Worm (Caenorhabditis elegans): Measurements from ENCODE around the gene nhr-146.

ce11 chrIV:1637333-1637732 lies 10.7 kb downstream of the nhr-146 start:
- TF ChIP-seq elt-2 (tag; optimal IDR thresholded peaks at IDR 0.05): no peak
- no peak for TF ChIP-seq skn-1 (tag; optimal IDR thresholded peaks at IDR 0.05)
- TF ChIP-seq R02D3.7 (tag; optimal IDR thresholded peaks at IDR 0.05): no peak
- TF ChIP-seq ceh-82 (tag; optimal IDR thresholded peaks at IDR 0.05): no peak
- no peak for TF ChIP-seq ztf-4 (tag; optimal IDR thresholded peaks at IDR 0.05)
- no peak for TF ChIP-seq fos-1 (tag; optimal IDR thresholded peaks at IDR 0.05)

Data from whole organism, L3 larva.